Fruit fly (Drosophila melanogaster) whole organism, embryonic: ENCODE results near the gene SdhC.
A peak's percentile ranks its signal among the peaks of the same experiment; 100 is the strongest.

Source experiments
- B-H2 ChIP-seq: fragments of 200-800 bp; sonication (Bioruptor generic); optimal IDR thresholded peaks from 2 replicates; lab custom pipeline; 2018; ENCODE audit warnings: missing biosample characterization, mild to moderate bottlenecking, missing genetic modification characterization
- CG10959 ChIP-seq: fragments of 200-800 bp; sonication (Bioruptor generic); IDR thresholded peaks from 2 replicates; pipeline ENCODE4 v1.3.6; 2022; ENCODE audit warnings: missing biosample characterization, missing genetic modification characterization
- CG11723 ChIP-seq: fragments of 200-800 bp; sonication (Bioruptor generic); optimal IDR thresholded peaks from 2 replicates; lab custom pipeline; 2017; ENCODE audit warnings: missing biosample characterization, mild to moderate bottlenecking, missing genetic modification characterization
- CG12769 ChIP-seq: fragments of 200-800 bp; sonication (Bioruptor generic); optimal IDR thresholded peaks from 2 replicates; lab custom pipeline; 2019; ENCODE audit warnings: missing biosample characterization, mild to moderate bottlenecking, missing genetic modification characterization, moderate library complexity
- CG14441 ChIP-seq: fragments of 200-800 bp; sonication (Bioruptor generic); IDR thresholded peaks from 2 replicates; pipeline ENCODE4 v1.3.6; 2022; ENCODE audit warnings: missing biosample characterization, missing genetic modification characterization
- CG15601 ChIP-seq: fragments of 200-800 bp; sonication (Bioruptor generic); optimal IDR thresholded peaks from 3 replicates; lab custom pipeline; 2019; ENCODE audit warnings: missing biosample characterization, mild to moderate bottlenecking, missing genetic modification characterization, moderate library complexity
- CG17612 ChIP-seq: fragments of 200-800 bp; sonication (Bioruptor generic); IDR thresholded peaks from 2 replicates; pipeline ENCODE4 v1.3.6; 2022; ENCODE audit warnings: missing biosample characterization, missing genetic modification characterization
- CG18764 ChIP-seq: fragments of 200-800 bp; sonication (Bioruptor generic); optimal IDR thresholded peaks from 3 replicates; lab custom pipeline; 2016; ENCODE audit warnings: missing biosample characterization, missing genetic modification characterization
- CG32767 ChIP-seq: fragments of 200-800 bp; sonication (Bioruptor generic); IDR thresholded peaks from 2 replicates; pipeline ENCODE4 v1.3.6; 2022; ENCODE audit warnings: missing biosample characterization, missing genetic modification characterization
- CG32772 ChIP-seq: fragments of 200-800 bp; sonication (Bioruptor generic); IDR thresholded peaks from 2 replicates; pipeline ENCODE4 v1.3.6; 2022; ENCODE audit warnings: missing biosample characterization, missing genetic modification characterization
- CG4328 ChIP-seq: fragments of 200-800 bp; sonication (Bioruptor generic); optimal IDR thresholded peaks from 3 replicates; lab custom pipeline; 2017; ENCODE audit warnings: missing biosample characterization, missing genetic modification reagents, missing genetic modification characterization
- CG4617 ChIP-seq: fragments of 200-800 bp; sonication (Bioruptor generic); optimal IDR thresholded peaks from 3 replicates; lab custom pipeline; 2016; ENCODE audit warnings: missing biosample characterization, missing genetic modification characterization, borderline replicate concordance
- CG4730 ChIP-seq: fragments of 200-800 bp; sonication (Bioruptor generic); IDR thresholded peaks from 2 replicates; pipeline ENCODE4 v1.3.6; 2022; ENCODE audit warnings: missing biosample characterization, missing genetic modification characterization
- CG5180 ChIP-seq: fragments of 200-800 bp; sonication (Bioruptor generic); optimal IDR thresholded peaks from 3 replicates; lab custom pipeline; 2017; ENCODE audit warnings: missing biosample characterization, missing genetic modification characterization, mild to moderate bottlenecking, moderate library complexity, missing genetic modification reagents
- CG5245 ChIP-seq: fragments of 200-800 bp; sonication (Bioruptor generic); optimal IDR thresholded peaks from 3 replicates; lab custom pipeline; 2016; ENCODE audit warnings: missing biosample characterization, missing genetic modification characterization
- CG6791 ChIP-seq: fragments of 200-800 bp; sonication (Bioruptor generic); IDR thresholded peaks from 3 replicates; pipeline ENCODE4 v1.3.6; 2022; ENCODE audit warnings: missing biosample characterization, missing genetic modification characterization; ENCODE audit not compliant: partially characterized antibody
- CG7357 ChIP-seq: fragments of 200-800 bp; sonication (Bioruptor generic); IDR thresholded peaks from 3 replicates; pipeline ENCODE4 v1.3.6; 2022; ENCODE audit warnings: missing biosample characterization, missing genetic modification characterization
- CG7786 ChIP-seq: fragments of 200-800 bp; sonication (Bioruptor generic); optimal IDR thresholded peaks from 2 replicates; lab custom pipeline; 2016; ENCODE audit warnings: missing biosample characterization, missing genetic modification characterization
- CG7928 ChIP-seq: fragments of 200-800 bp; sonication (Bioruptor generic); optimal IDR thresholded peaks from 2 replicates; lab custom pipeline; 2017; ENCODE audit warnings: missing biosample characterization, mild to moderate bottlenecking, missing genetic modification characterization
- CG8388 ChIP-seq: fragments of 200-800 bp; sonication (Bioruptor generic); optimal IDR thresholded peaks from 2 replicates; lab custom pipeline; 2019; ENCODE audit warnings: missing biosample characterization, mild to moderate bottlenecking, missing genetic modification characterization, moderate library complexity
- CG9817 ChIP-seq: fragments of 200-800 bp; sonication (Bioruptor generic); optimal IDR thresholded peaks from 2 replicates; lab custom pipeline; 2018; ENCODE audit warnings: missing biosample characterization, mild to moderate bottlenecking, missing genetic modification characterization, moderate library complexity
- Dbx ChIP-seq: fragments of 200-800 bp; sonication (Bioruptor generic); IDR thresholded peaks from 3 replicates; pipeline ENCODE4 v1.3.6; 2022; ENCODE audit warnings: missing biosample characterization, missing genetic modification characterization
- Dip3 ChIP-seq: fragments of 200-800 bp; sonication (Bioruptor generic); optimal IDR thresholded peaks from 3 replicates; lab custom pipeline; 2016; ENCODE audit warnings: missing biosample characterization, missing genetic modification characterization
- Neu2 ChIP-seq: fragments of 200-800 bp; sonication (Bioruptor generic); optimal IDR thresholded peaks from 3 replicates; lab custom pipeline; 2016; ENCODE audit warnings: missing biosample characterization, missing genetic modification characterization, borderline replicate concordance
- NfI ChIP-seq: fragments of 200-800 bp; sonication (Bioruptor generic); optimal IDR thresholded peaks from 3 replicates; lab custom pipeline; 2018; ENCODE audit warnings: missing biosample characterization, mild to moderate bottlenecking, missing genetic modification characterization, moderate library complexity
- Opbp ChIP-seq: fragments of 200-800 bp; sonication (Bioruptor generic); IDR thresholded peaks from 3 replicates; pipeline ENCODE4 v1.3.6; 2022; ENCODE audit warnings: missing biosample characterization, missing genetic modification characterization; ENCODE audit not compliant: partially characterized antibody
- Rx ChIP-seq: fragments of 200-800 bp; sonication (Bioruptor generic); IDR thresholded peaks from 2 replicates; pipeline ENCODE4 v1.3.6; 2022; ENCODE audit warnings: missing biosample characterization, missing genetic modification characterization
- ash1 ChIP-seq: fragments of 200-800 bp; sonication (Bioruptor generic); optimal IDR thresholded peaks from 2 replicates; lab custom pipeline; 2018; ENCODE audit warnings: missing biosample characterization, mild to moderate bottlenecking, missing genetic modification characterization
- bab2 ChIP-seq: fragments of 200-800 bp; sonication (Bioruptor generic); optimal IDR thresholded peaks from 2 replicates; lab custom pipeline; 2016; ENCODE audit warnings: missing biosample characterization, missing genetic modification characterization
- br ChIP-seq: fragments of >200 bp; optimal IDR thresholded peaks from 2 replicates; lab custom pipeline; 2017
- chif ChIP-seq, 2 experiments: fragments of 200-800 bp; sonication (Bioruptor generic); optimal IDR thresholded peaks; 3 replicates each; lab custom pipeline; 2016; ENCODE audit warnings: missing biosample characterization in 2 of 2, missing genetic modification characterization in 2 of 2
- chinmo ChIP-seq: fragments of 200-800 bp; sonication (Bioruptor generic); IDR thresholded peaks from 4 replicates; pipeline ENCODE4 v1.3.6; 2022; ENCODE audit warnings: missing biosample characterization, missing genetic modification characterization; ENCODE audit not compliant: partially characterized antibody
- chn ChIP-seq: fragments of 200-800 bp; sonication (Bioruptor generic); optimal IDR thresholded peaks from 2 replicates; lab custom pipeline; 2016; ENCODE audit warnings: missing biosample characterization, missing genetic modification characterization
- croc ChIP-seq: fragments of 200-800 bp; sonication (Bioruptor generic); conservative IDR thresholded peaks from 3 replicates; pipeline ENCODE4 v1.3.6; 2022; ENCODE audit warnings: missing biosample characterization, missing genetic modification characterization
- dmrt11E ChIP-seq: fragments of 200-800 bp; sonication (Bioruptor generic); optimal IDR thresholded peaks from 3 replicates; lab custom pipeline; 2018; ENCODE audit warnings: missing biosample characterization, mild to moderate bottlenecking, missing genetic modification characterization, moderate library complexity
- dmrt99B ChIP-seq: fragments of 200-800 bp; sonication (Bioruptor generic); optimal IDR thresholded peaks from 2 replicates; lab custom pipeline; 2018; ENCODE audit warnings: missing biosample characterization, mild to moderate bottlenecking, missing genetic modification characterization, moderate library complexity
- grn ChIP-seq: fragments of 200-800 bp; sonication (Bioruptor generic); optimal IDR thresholded peaks from 3 replicates; lab custom pipeline; 2017; ENCODE audit warnings: missing biosample characterization, missing genetic modification characterization
- ind ChIP-seq: fragments of 200-800 bp; sonication (Bioruptor generic); optimal IDR thresholded peaks from 3 replicates; lab custom pipeline; 2016; ENCODE audit warnings: missing biosample characterization, missing genetic modification characterization
- insv ChIP-seq, 2 experiments: fragments of 200-800 bp; sonication (Bioruptor generic); optimal IDR thresholded peaks; 3 replicates each; lab custom pipeline; 2016 to 2018; ENCODE audit warnings: missing biosample characterization in 2 of 2, missing genetic modification characterization in 2 of 2
- lbe ChIP-seq: fragments of 200-800 bp; sonication (Bioruptor generic); optimal IDR thresholded peaks from 2 replicates; lab custom pipeline; 2016; ENCODE audit warnings: missing biosample characterization, mild to moderate bottlenecking, missing genetic modification characterization
- mld ChIP-seq: fragments of 200-800 bp; sonication (Bioruptor generic); IDR thresholded peaks from 3 replicates; pipeline ENCODE4 v1.3.6; 2022; ENCODE audit warnings: missing biosample characterization, missing genetic modification characterization; ENCODE audit not compliant: partially characterized antibody
- pan ChIP-seq, 4 experiments: fragments of >200 bp in 3 of 4; fragments of 200-800 bp in 1 of 4; sonication (Bioruptor generic) in 1 of 4; optimal IDR thresholded peaks in 3 of 4; IDR thresholded peaks in 1 of 4; 2 replicates each; pipeline versions ENCODE4 v1.3.6 to Lab custom; 2017 to 2022; ENCODE audit warnings: missing biosample characterization in 2 of 4, missing genetic modification characterization in 2 of 4, mixed read lengths in 1 of 4
- repo ChIP-seq: fragments of 200-800 bp; sonication (Bioruptor generic); optimal IDR thresholded peaks from 2 replicates; lab custom pipeline; 2016; ENCODE audit warnings: missing biosample characterization, missing genetic modification characterization
- sd ChIP-seq: fragments of 200-800 bp; sonication (Bioruptor generic); optimal IDR thresholded peaks from 3 replicates; lab custom pipeline; 2018; ENCODE audit warnings: missing biosample characterization, mild to moderate bottlenecking, missing genetic modification characterization, moderate library complexity
- sens-2 ChIP-seq: fragments of 200-800 bp; sonication (Bioruptor generic); IDR thresholded peaks from 2 replicates; pipeline ENCODE4 v1.3.6; 2022; ENCODE audit warnings: missing biosample characterization, missing genetic modification characterization
- slou ChIP-seq: fragments of 200-800 bp; sonication (Bioruptor generic); optimal IDR thresholded peaks from 3 replicates; lab custom pipeline; 2016; ENCODE audit warnings: missing biosample characterization, missing genetic modification characterization
- sug ChIP-seq: fragments of 200-800 bp; optimal IDR thresholded peaks from 2 replicates; lab custom pipeline; 2019; ENCODE audit warnings: missing biosample characterization, mild to moderate bottlenecking, missing genetic modification characterization, moderate library complexity
- zen2 ChIP-seq: fragments of 200-800 bp; sonication (Bioruptor generic); IDR thresholded peaks from 3 replicates; pipeline ENCODE4 v1.3.6; 2022; ENCODE audit warnings: missing biosample characterization, missing genetic modification characterization; ENCODE audit not compliant: partially characterized antibody
- zf30C ChIP-seq: fragments of 200-800 bp; sonication (Bioruptor generic); optimal IDR thresholded peaks from 3 replicates; lab custom pipeline; 2018; ENCODE audit warnings: missing biosample characterization, mild to moderate bottlenecking, missing genetic modification characterization

SdhC gene

dm6 chr3R:11243951-11244660 lies 34.5 kb upstream of the SdhC start, which contains the start of the genes CG17734 and CG5214 (continued):
- TF ChIP-seq CG12769 (tag; lab: Kevin White, UChicago) (no peak), CG32772 (GFP tag; lab: Robert Waterston, UW) (no peak), Opbp (GFP tag; lab: Robert Waterston, UW) (peak; percentile 69; the same call in 2 of the 3 replicates), zf30C (GFP tag; lab: Kevin White, UChicago) (no peak), ind (no peak), CG4730 (no peak), Dbx (no peak), repo (no peak), dmrt11E (no peak), croc (no peak), CG32767 (GFP tag; lab: Robert Waterston, UW) (no peak), CG10959 (no peak), chn (GFP tag; lab: Kevin White, UChicago) (no peak), CG7357 (GFP tag; lab: Robert Waterston, UW) (no peak), CG9817 (tag; lab: Kevin White, UChicago) (no peak), CG7928 (GFP tag; lab: Kevin White, UChicago) (no peak), NfI (GFP tag; lab: Kevin White, UChicago) (no peak), grn (GFP tag; lab: Kevin White, UChicago) (no peak), Dip3 (no peak), lbe (no peak), mld (GFP tag; lab: Robert Waterston, UW) (no peak), CG4617 (peak; percentile 49), pan (optimal IDR thresholded peaks at IDR 0.05; lab: Kevin White, UChicago) (no peak), pan (GFP tag; optimal IDR thresholded peaks at IDR 0.05 in 1 of 2, IDR thresholded peaks at IDR 0.05 in 1 of 2) (no peak), CG6791 (GFP tag; lab: Robert Waterston, UW) (no peak), chif (GFP tag; optimal IDR thresholded peaks at IDR 0.05; lab: Kevin White, UChicago) (no peak), zen2 (no peak; the same call in 2 of the 3 replicates), CG17612 (GFP tag; lab: Robert Waterston, UW) (no peak), CG15601 (tag; lab: Kevin White, UChicago) (no peak), sens-2 (GFP tag; lab: Robert Waterston, UW) (no peak), CG14441 (GFP tag; lab: Robert Waterston, UW) (no peak), Neu2 (GFP tag; lab: Kevin White, UChicago) (no peak), chinmo (GFP tag; lab: Robert Waterston, UW) (0 out of 4 replicates have a peak, but pooled peaks have one; percentile 27), CG8388 (GFP tag; lab: Kevin White, UChicago) (no peak), sug (tag; lab: Kevin White, UChicago) (peak; percentile 58), slou (peak; percentile 6), insv (GFP tag; optimal IDR thresholded peaks at IDR 0.05; lab: Kevin White, UChicago) (no peak), CG5180 (no peak), CG11723 (no peak), sd (tag; lab: Kevin White, UChicago) (no peak), CG18764 (GFP tag; lab: Kevin White, UChicago) (no peak), br (lab: Kevin White, UChicago) (no peak), B-H2 (GFP tag; lab: Kevin White, UChicago) (no peak), Rx (GFP tag; lab: Robert Waterston, UW) (no peak), CG7786 (no peak), CG4328 (no peak), ash1 (GFP tag; lab: Kevin White, UChicago) (no peak), bab2 (GFP tag; lab: Kevin White, UChicago) (no peak), dmrt99B (tag; lab: Kevin White, UChicago) (no peak), CG5245 (peak; percentile 12)
